Worm (Caenorhabditis elegans) whole organism, L2 larva: ENCODE measurements around the gene twk-13.

Experiments
- F13H6.1 ChIP-seq: sonication (generic microtip); optimal IDR thresholded peaks from 2 replicates; lab custom pipeline; 2016; ENCODE audit warnings: missing genetic modification characterization, missing compliant biosample characterization
- R02D3.7 ChIP-seq: fragments of 150-350 bp; optimal IDR thresholded peaks from 2 replicates; lab custom pipeline; 2014; ENCODE audit warnings: missing biosample characterization, missing genetic modification characterization
- ZK546.5 ChIP-seq: sonication (generic microtip); optimal IDR thresholded peaks from 2 replicates; lab custom pipeline; 2017; ENCODE audit warnings: missing biosample characterization, missing genetic modification characterization
- alr-1 ChIP-seq: fragments of 150-350 bp; optimal IDR thresholded peaks from 2 replicates; lab custom pipeline; 2014; ENCODE audit warnings: missing biosample characterization, missing genetic modification characterization
- ama-1 ChIP-seq: fragments of 150-350 bp; optimal IDR thresholded peaks from 2 replicates; lab custom pipeline; 2018; ENCODE audit warnings: inconsistent platforms
- gmeb-1 ChIP-seq: fragments of 150-350 bp; optimal IDR thresholded peaks from 2 replicates; lab custom pipeline; 2014; ENCODE audit warnings: missing biosample characterization, missing genetic modification characterization
- lin-13 ChIP-seq: fragments of 150-350 bp; optimal IDR thresholded peaks from 2 replicates; lab custom pipeline; 2014; ENCODE audit warnings: missing biosample characterization, missing genetic modification reagents, missing genetic modification characterization
- mdl-1 ChIP-seq, 2 experiments: fragments of 150-350 bp in 1 of 2; sonication (generic microtip) in 1 of 2; optimal IDR thresholded peaks; 2 replicates each; lab custom pipeline; 2017; ENCODE audit warnings: missing biosample characterization in 2 of 2, missing genetic modification characterization in 2 of 2
- nhr-237 ChIP-seq: fragments of 150-350 bp; optimal IDR thresholded peaks from 2 replicates; lab custom pipeline; 2014; ENCODE audit warnings: missing biosample characterization, missing genetic modification characterization
- nhr-25 ChIP-seq: fragments of 150-350 bp; sonication (generic microtip); optimal IDR thresholded peaks from 3 replicates; lab custom pipeline; 2014; ENCODE audit warnings: missing biosample characterization, missing genetic modification characterization
- unc-55 ChIP-seq: fragments of 150-350 bp; sonication (generic microtip); optimal IDR thresholded peaks from 3 replicates; lab custom pipeline; 2014; ENCODE audit warnings: missing biosample characterization, missing genetic modification reagents, missing genetic modification characterization
- zag-1 ChIP-seq: fragments of 150-350 bp; optimal IDR thresholded peaks from 2 replicates; lab custom pipeline; 2014; ENCODE audit warnings: missing biosample characterization, missing genetic modification characterization
- ztf-11 ChIP-seq: sonication (generic microtip); optimal IDR thresholded peaks from 2 replicates; lab custom pipeline; 2017; ENCODE audit warnings: missing biosample characterization, missing genetic modification characterization

ce11 chrV:12307011-12307540, 30.7 kb downstream of the twk-13 start, which contains the start of gene srg-45:
- TF ChIP-seq ama-1 (lab: Kevin White, UChicago) (peak; percentile 20), mdl-1 (tag; optimal IDR thresholded peaks at IDR 0.05; lab: Kevin White, UChicago) (no peak), R02D3.7 (no peak), gmeb-1 (tag; lab: Kevin White, UChicago) (no peak), alr-1 (tag; lab: Kevin White, UChicago) (no peak), ZK546.5 (no peak), nhr-25 (peak; percentile 9), unc-55 (no peak), zag-1 (tag; lab: Kevin White, UChicago) (no peak), nhr-237 (tag; lab: Kevin White, UChicago) (no peak), ztf-11 (tag; lab: Kevin White, UChicago) (no peak), lin-13 (GFP tag; lab: Kevin White, UChicago) (no peak), F13H6.1 (tag; lab: Kevin White, UChicago) (no peak)
